Worm (Caenorhabditis elegans): ENCODE data around the gene srh-129.

- TF ChIP-seq ama-1 (optimal IDR thresholded peaks at IDR 0.05) (no peak), hmg-4 (GFP tag; optimal IDR thresholded peaks at IDR 0.05) (no peak), scrt-1 (GFP tag; IDR thresholded peaks at IDR 0.05) (no peak), tra-4 (tag; optimal IDR thresholded peaks at IDR 0.05) (no peak), F13C5.2 (tag; optimal IDR thresholded peaks at IDR 0.05) (no peak)
These were observed 5.8 kb downstream of the srh-129 start, which contains the start of gene F14F9.3 for ce11 chrV:5137919-5138318.

All from whole organism, early embryonic.